Worm (Caenorhabditis elegans): Measurements from ENCODE around the gene F54D12.10.
A peak's percentile ranks its signal among the peaks of the same experiment; 100 is the strongest.

Gene F54D12.10

DNA sequence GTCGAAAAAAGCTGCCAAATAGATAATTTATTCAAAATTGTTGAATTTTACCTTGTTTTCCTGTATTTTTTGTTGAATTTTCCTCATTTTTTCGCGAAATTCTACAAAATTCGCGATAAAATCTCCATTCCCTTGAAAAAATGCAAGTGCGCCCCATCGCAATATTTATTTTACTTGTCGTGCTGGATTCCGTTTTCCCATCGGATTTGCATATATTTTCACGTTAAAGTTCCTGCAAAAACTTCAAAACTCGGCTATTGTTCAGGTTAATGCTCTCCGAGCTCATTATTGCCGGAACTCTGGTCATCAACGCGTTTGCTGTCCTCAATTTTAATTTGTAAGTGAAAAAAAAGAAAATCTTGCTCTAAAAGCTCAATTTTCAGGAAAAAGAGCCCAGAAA is 24.9 kb upstream of the F54D12.10 start, which contains the start of the genes Y51H7C.41 and cogc-4:
Y51H7C.41 (plus strand) TSS at position 266 of the 400 bp plus-strand sequence.
cogc-4 (plus strand) TSS at position 386 of the 400 bp plus-strand sequence.
- TF ChIP-seq nfya-1 (tag; optimal IDR thresholded peaks at IDR 0.05; ENCODE audit: insufficient read depth) (no peak), ztf-11 (tag; optimal IDR thresholded peaks at IDR 0.05) (no peak), aly-2 (tag; optimal IDR thresholded peaks at IDR 0.05) (no peak), elt-2 (tag; optimal IDR thresholded peaks at IDR 0.05) (no peak), fkh-2 (tag; optimal IDR thresholded peaks at IDR 0.05) (no peak), egl-5 (tag; optimal IDR thresholded peaks at IDR 0.05) (no peak), mml-1 (tag; optimal IDR thresholded peaks at IDR 0.05) (no peak), sea-2 (GFP tag; optimal IDR thresholded peaks at IDR 0.05) (no peak), nhr-28 (tag; optimal IDR thresholded peaks at IDR 0.05) (no peak), fos-1 (tag; optimal IDR thresholded peaks at IDR 0.05) (no peak), elt-3 (tag; optimal IDR thresholded peaks at IDR 0.05) (no peak), snpc-4 (tag; optimal IDR thresholded peaks at IDR 0.05) (no peak)

DNA sequence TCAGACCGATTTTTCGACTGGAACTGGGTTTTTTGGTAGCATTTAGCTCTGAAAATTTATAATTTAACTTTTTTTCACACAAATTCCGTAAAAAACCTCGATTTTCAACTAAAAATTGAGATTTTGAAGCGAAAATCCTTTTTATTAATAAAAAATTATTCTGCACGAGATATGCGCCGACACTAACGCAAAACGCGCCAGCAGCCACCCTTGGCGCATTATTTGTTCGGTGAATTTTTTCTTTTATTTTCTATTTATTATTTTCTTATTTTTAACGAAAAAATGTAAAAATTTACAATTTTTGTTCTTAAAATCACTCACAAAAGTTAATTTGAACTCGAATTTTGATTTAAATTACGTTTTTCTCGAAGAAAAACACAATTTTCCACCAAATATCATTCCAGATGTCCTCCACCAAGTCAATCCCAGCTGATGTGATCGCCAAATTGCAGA is 24.0 kb upstream of the F54D12.10 start, which contains the start of gene Y51H7C.7:
Y51H7C.7 (plus strand) TSS at position 403 of the 453 bp plus-strand sequence.
- TF ChIP-seq skn-1 (tag; optimal IDR thresholded peaks at IDR 0.05) (no peak), lin-39 (tag; optimal IDR thresholded peaks at IDR 0.05) (peak; percentile 24), nhr-23 (tag; optimal IDR thresholded peaks at IDR 0.05) (peak; percentile 65), nhr-237 (tag; optimal IDR thresholded peaks at IDR 0.05) (no peak), tbx-2 (tag; optimal IDR thresholded peaks at IDR 0.05) (peak; percentile 18), elt-2 (tag; optimal IDR thresholded peaks at IDR 0.05) (peak; percentile 22), R02D3.7 (tag; optimal IDR thresholded peaks at IDR 0.05) (peak; percentile 36), lin-15B (tag; optimal IDR thresholded peaks at IDR 0.05) (peak; percentile 75)

DNA sequence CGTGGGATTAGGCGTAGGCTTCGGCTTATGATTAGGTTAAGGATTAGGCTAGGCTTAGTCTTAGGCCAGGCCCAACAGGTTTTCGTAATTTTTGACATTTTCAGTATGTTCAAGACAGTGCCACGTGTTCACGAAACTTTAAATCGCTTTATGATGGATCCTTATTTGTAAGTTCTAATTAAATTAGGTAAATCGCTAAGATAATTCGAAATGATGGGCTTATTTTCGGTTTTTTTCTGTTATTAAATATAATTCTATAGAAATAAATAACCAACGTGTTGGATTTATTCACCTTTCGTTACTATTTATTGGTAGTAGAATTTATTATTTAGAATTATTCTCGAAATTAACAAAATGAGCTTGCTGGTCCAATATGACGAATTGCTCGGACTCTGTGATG is 23.3 kb upstream of the F54D12.10 start, which contains the start of gene Y51H7C.8:
Y51H7C.8 (plus strand) TSS at position 301 of the 400 bp plus-strand sequence.
- TF ChIP-seq nhr-77 (tag; optimal IDR thresholded peaks at IDR 0.05): no peak
- no peak for TF ChIP-seq elt-2 (tag; optimal IDR thresholded peaks at IDR 0.05)
- no peak for TF ChIP-seq R02D3.7 (tag; optimal IDR thresholded peaks at IDR 0.05)
- no peak for TF ChIP-seq ztf-11 (tag; optimal IDR thresholded peaks at IDR 0.05)
- no peak for TF ChIP-seq lin-39 (tag; optimal IDR thresholded peaks at IDR 0.05)

DNA sequence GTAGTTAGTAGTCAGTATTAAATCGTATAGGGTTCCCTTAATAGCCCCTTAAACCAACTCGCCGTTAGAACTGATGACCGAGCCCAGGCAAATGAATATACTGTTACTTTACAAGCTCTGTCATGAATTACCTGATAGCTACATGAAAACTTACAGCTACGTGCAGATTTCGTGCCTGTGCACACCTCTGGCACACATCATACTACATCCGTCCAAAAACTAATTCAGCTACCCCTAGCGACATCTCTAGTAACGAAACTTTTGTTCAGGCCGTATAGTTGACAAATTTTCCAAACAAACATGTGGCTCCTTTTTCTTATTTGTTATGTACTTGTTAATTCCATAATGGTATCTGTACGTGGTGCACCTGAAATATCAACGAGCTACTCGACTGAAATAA is 21.9 kb upstream of the F54D12.10 start, which contains the start of gene F54D12.1:
F54D12.1 (plus strand) TSS at position 301 of the 400 bp plus-strand sequence.
- TF ChIP-seq fkh-2 (tag; optimal IDR thresholded peaks at IDR 0.05) (no peak), ceh-28 (tag; optimal IDR thresholded peaks at IDR 0.05) (no peak), unc-39 (tag; optimal IDR thresholded peaks at IDR 0.05) (no peak), egl-27 (tag; optimal IDR thresholded peaks at IDR 0.05) (no peak), pqm-1 (tag; optimal IDR thresholded peaks at IDR 0.05) (no peak), pha-4 (tag; optimal IDR thresholded peaks at IDR 0.05) (no peak), tbx-2 (tag; optimal IDR thresholded peaks at IDR 0.05) (no peak), elt-3 (tag; optimal IDR thresholded peaks at IDR 0.05) (no peak), R02D3.7 (tag; optimal IDR thresholded peaks at IDR 0.05) (no peak), lsy-12 (tag; optimal IDR thresholded peaks at IDR 0.05) (no peak), fkh-10 (GFP tag; optimal IDR thresholded peaks at IDR 0.05) (no peak), nhr-237 (tag; optimal IDR thresholded peaks at IDR 0.05) (no peak), zag-1 (tag; optimal IDR thresholded peaks at IDR 0.05) (no peak), ceh-16 (tag; optimal IDR thresholded peaks at IDR 0.05) (no peak)

DNA sequence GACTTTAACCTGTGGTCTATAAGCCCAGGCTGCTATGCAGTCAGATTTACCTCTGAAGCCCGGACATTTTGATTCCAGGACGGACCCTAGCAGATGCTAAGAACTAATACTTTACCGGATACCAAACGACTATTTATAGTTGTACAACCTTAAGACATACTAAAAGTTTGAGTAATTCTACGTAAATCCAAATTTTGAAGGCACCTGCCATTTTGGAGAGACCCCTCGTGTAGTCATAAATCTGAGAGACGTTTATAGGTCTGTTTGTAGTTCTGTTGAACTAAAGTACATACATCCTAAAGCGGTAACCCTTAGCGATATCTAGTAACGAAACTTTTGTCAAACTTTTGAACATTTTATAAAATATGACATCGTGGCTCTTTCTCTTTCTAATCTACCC is 20.2 kb upstream of the F54D12.10 start, which contains the start of gene F54D12.2:
F54D12.2 (plus strand) TSS at position 301 of the 400 bp plus-strand sequence.
- no peak for TF ChIP-seq egl-5 (tag; optimal IDR thresholded peaks at IDR 0.05)

DNA sequence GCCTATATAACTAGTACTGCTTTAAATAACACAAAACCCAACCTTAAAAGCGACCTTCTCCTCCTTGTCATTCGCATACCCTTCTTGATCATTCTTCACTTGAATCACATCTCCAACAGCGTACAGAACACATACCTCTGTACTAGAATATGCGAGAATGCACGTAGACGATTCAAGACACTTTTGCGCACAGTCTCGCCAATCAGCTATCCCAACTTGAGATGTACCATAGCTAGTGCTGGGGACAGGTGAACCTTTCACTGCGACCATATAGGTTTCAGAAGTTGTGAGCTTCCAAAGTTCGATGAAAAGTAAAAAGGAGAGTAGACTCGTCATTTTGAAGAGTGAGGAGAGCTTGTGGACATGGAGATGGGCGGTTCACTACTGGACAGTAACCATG is 19.5 kb upstream of the F54D12.10 start, which contains the start of gene F54D12.8:
F54D12.8 (minus strand) TSS at position 336 of the 400 bp plus-strand sequence.
- no peak for TF ChIP-seq lin-39 (tag; optimal IDR thresholded peaks at IDR 0.05)

DNA sequence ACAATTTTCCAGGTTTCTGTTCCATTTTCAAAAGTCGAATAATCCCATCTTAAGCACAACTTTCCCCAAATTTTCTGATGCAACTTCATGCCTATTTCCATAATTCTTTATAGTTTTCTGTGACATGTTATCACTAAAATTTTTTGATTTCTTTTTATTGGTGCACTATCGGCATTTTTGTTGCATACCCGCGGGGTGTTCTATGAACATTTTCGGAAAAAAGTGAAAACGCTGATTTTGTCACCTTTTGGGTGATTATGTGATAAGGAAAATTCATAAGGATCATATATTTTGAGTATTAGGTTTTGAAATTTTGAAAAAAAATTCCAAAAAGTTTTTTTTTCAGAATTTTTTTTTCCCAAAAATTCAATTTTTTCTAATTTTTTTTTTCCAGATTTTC is 8.3 kb upstream of the F54D12.10 start, which contains the start of gene aat-7:
aat-7 (plus strand) TSS at position 393 of the 400 bp plus-strand sequence.
- no peak for TF ChIP-seq nfya-1 (tag; optimal IDR thresholded peaks at IDR 0.05; ENCODE audit: insufficient read depth)
- TF ChIP-seq lin-39 (tag; optimal IDR thresholded peaks at IDR 0.05): no peak
- TF ChIP-seq ceh-82 (tag; optimal IDR thresholded peaks at IDR 0.05): no peak
- no peak for TF ChIP-seq elt-3 (tag; optimal IDR thresholded peaks at IDR 0.05)
- no peak for TF ChIP-seq nhr-67 (tag; optimal IDR thresholded peaks at IDR 0.05)
- peak; percentile 11 for TF ChIP-seq jun-1 (tag; optimal IDR thresholded peaks at IDR 0.05)
- TF ChIP-seq unc-62 (GFP tag; optimal IDR thresholded peaks at IDR 0.05): no peak
- TF ChIP-seq mml-1 (tag; optimal IDR thresholded peaks at IDR 0.05): no peak
- TF ChIP-seq pqm-1 (tag; optimal IDR thresholded peaks at IDR 0.05): peak; percentile 70
- TF ChIP-seq elt-2 (tag; optimal IDR thresholded peaks at IDR 0.05): peak; percentile 92
